Fruit fly (Drosophila melanogaster) whole organism, pupa: Measurements from ENCODE around the gene CG14196.

Source experiments
- CG14655 ChIP-seq: fragments of 200-800 bp; sonication (Bioruptor generic); optimal IDR thresholded peaks from 3 replicates; lab custom pipeline; 2017; ENCODE audit warnings: mild to moderate bottlenecking, missing biosample characterization, missing genetic modification reagents, missing genetic modification characterization
- CG32121 ChIP-seq: fragments of 200-800 bp; sonication (Bioruptor generic); IDR thresholded peaks from 2 replicates; pipeline ENCODE4 v1.3.6; 2022; ENCODE audit warnings: missing biosample characterization, missing genetic modification characterization
- CG8301 ChIP-seq: fragments of 200-800 bp; sonication (Bioruptor generic); optimal IDR thresholded peaks from 2 replicates; lab custom pipeline; 2018; ENCODE audit warnings: missing biosample characterization, mild to moderate bottlenecking, missing genetic modification characterization
- EcR ChIP-seq: fragments of 200-800 bp; sonication (Bioruptor generic); optimal IDR thresholded peaks from 3 replicates; lab custom pipeline; 2019; ENCODE audit warnings: missing biosample characterization, missing genetic modification characterization, mild to moderate bottlenecking, moderate library complexity, missing genetic modification reagents
- Pif1B ChIP-seq: fragments of 200-800 bp; sonication (Bioruptor generic); optimal IDR thresholded peaks from 3 replicates; lab custom pipeline; 2016; ENCODE audit warnings: missing biosample characterization, missing genetic modification characterization
- Snoo ChIP-seq: fragments of 200-800 bp; sonication (Bioruptor generic); optimal IDR thresholded peaks from 3 replicates; lab custom pipeline; 2017; ENCODE audit warnings: missing biosample characterization, mild to moderate bottlenecking, missing genetic modification characterization, inconsistent platforms
- gl ChIP-seq: fragments of 200-800 bp; sonication (Bioruptor generic); optimal IDR thresholded peaks from 2 replicates; lab custom pipeline; 2018; ENCODE audit warnings: missing biosample characterization, mild to moderate bottlenecking, missing genetic modification characterization

DNA sequence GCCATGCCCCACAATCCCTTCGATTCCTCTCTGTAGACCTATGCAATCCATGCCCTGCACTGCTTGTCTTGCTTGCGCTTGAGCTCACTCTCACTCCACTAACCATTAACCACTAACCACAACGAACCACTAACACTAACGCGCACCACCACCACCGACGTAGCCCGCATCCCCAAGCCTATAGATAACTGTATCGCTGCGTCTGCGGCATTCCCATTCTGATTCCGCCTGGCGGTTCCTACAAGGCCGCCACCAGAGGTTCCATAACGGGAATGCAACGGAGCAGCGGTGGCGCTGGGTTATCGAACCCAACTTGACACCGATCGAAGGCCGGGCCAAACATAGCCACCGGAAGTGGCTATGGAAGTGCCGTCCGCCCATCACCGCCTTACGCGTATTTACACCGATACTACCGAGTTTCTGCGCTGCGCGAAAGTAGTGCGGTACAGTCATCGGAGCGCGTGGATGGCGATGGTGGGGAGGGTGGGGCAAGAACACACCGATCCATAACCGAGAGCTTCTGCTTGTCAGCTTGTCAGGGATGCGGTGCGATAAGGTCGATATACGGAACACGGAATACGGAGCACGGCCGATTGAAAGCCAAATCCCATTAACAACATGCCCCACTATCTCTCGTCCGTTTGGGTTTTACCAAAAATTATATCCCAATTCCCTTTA, 24.3 kb upstream of the CG14196 start:
- no peak for TF ChIP-seq CG32121 (GFP tag; lab: Robert Waterston, UW)
- no peak for TF ChIP-seq CG8301
- TF ChIP-seq CG14655 (GFP tag; lab: Kevin White, UChicago): no peak
- no peak for TF ChIP-seq Pif1B (GFP tag; lab: Kevin White, UChicago)
- TF ChIP-seq EcR (GFP tag; lab: Kevin White, UChicago): peak; percentile 61
- TF ChIP-seq Snoo: no peak
- no peak for TF ChIP-seq gl (tag; lab: Kevin White, UChicago)
